Fruit fly (Drosophila melanogaster): ENCODE measurements around the gene Hexim.
A peak's percentile ranks its signal among the peaks of the same experiment; 100 is the strongest.

Hexim gene

dm6 chr3R:14654976-14655896 lies 4.0 kb upstream of the Hexim start (continued):
- peak; percentile 92 for TF ChIP-seq OdsH (GFP tag; optimal IDR thresholded peaks at IDR 0.05)
- peak; percentile 90 for TF ChIP-seq fd59A (GFP tag; optimal IDR thresholded peaks at IDR 0.05)
- peak; percentile 91 for TF ChIP-seq Ets96B (tag; optimal IDR thresholded peaks at IDR 0.05)
- TF ChIP-seq Hr39 (GFP tag; optimal IDR thresholded peaks at IDR 0.05): peak; percentile 94
- peak; percentile 96 for TF ChIP-seq CG6163 (GFP tag; IDR thresholded peaks at IDR 0.05)
- peak; percentile 94 for TF ChIP-seq CG15336 (GFP tag; IDR thresholded peaks at IDR 0.05)
- TF ChIP-seq CG6792 (GFP tag; optimal IDR thresholded peaks at IDR 0.05): peak; percentile 94
- peak; percentile 88 for TF ChIP-seq CG11902 (GFP tag; optimal IDR thresholded peaks at IDR 0.05)
- peak; percentile 92 for TF ChIP-seq Smox (GFP tag; optimal IDR thresholded peaks at IDR 0.05)
- peak; percentile 92 for TF ChIP-seq CG32006 (GFP tag; optimal IDR thresholded peaks at IDR 0.05)
- TF ChIP-seq CG8319 (GFP tag; optimal IDR thresholded peaks at IDR 0.05): peak; percentile 84
- peak; percentile 94 for TF ChIP-seq Hr4 (GFP tag; optimal IDR thresholded peaks at IDR 0.05)
- peak; percentile 79 to 91 for TF ChIP-seq salr (GFP tag; optimal IDR thresholded peaks at IDR 0.05)
- TF ChIP-seq Blimp-1 (GFP tag; optimal IDR thresholded peaks at IDR 0.05): peak; percentile 78
- TF ChIP-seq Sox14 (GFP tag; optimal IDR thresholded peaks at IDR 0.05): peak; percentile 95
- TF ChIP-seq eg (GFP tag; IDR thresholded peaks at IDR 0.05): peak; percentile 95
- peak; percentile 95 for TF ChIP-seq CG3919 (GFP tag; optimal IDR thresholded peaks at IDR 0.05)
- peak; percentile 93 for TF ChIP-seq CG8632 (GFP tag; optimal IDR thresholded peaks at IDR 0.05)
- TF ChIP-seq CG10631 (GFP tag; optimal IDR thresholded peaks at IDR 0.05): peak; percentile 90
- TF ChIP-seq CG8119 (GFP tag; IDR thresholded peaks at IDR 0.05): peak; percentile 91
- TF ChIP-seq Lpt (GFP tag; optimal IDR thresholded peaks at IDR 0.05): peak; percentile 79

dm6 chr3R:14655912-14656700 lies 3.1 kb upstream of the Hexim start:
- TF ChIP-seq CG6163 (GFP tag; IDR thresholded peaks at IDR 0.05): 0 out of 3 replicates have a peak, but pooled peaks have one; percentile 25
- peak; percentile 87 for TF ChIP-seq Eip78C (GFP tag)
- TF ChIP-seq CG3032 (tag; optimal IDR thresholded peaks at IDR 0.05): peak; percentile 39
- TF ChIP-seq CG15336 (GFP tag; IDR thresholded peaks at IDR 0.05): peak; percentile 45; the same call in 1 of the 2 replicates
- TF ChIP-seq Sox14 (GFP tag; optimal IDR thresholded peaks at IDR 0.05): peak; percentile 35
- peak; percentile 12 for TF ChIP-seq achi (GFP tag; optimal IDR thresholded peaks at IDR 0.05)
- TF ChIP-seq dac (GFP tag; optimal IDR thresholded peaks at IDR 0.05): peak; percentile 12
- peak; percentile 43 for TF ChIP-seq fkh (GFP tag; optimal IDR thresholded peaks at IDR 0.05)
- TF ChIP-seq CG6808 (GFP tag; optimal IDR thresholded peaks at IDR 0.05): no peak
- peak; percentile 55 for TF ChIP-seq svp (GFP tag)
- TF ChIP-seq Ets96B (tag; optimal IDR thresholded peaks at IDR 0.05): peak; percentile 33
- TF ChIP-seq CG8119 (GFP tag; IDR thresholded peaks at IDR 0.05): peak; percentile 73
- peak; percentile 16 for TF ChIP-seq acj6 (GFP tag; optimal IDR thresholded peaks at IDR 0.05)
- TF ChIP-seq ss (GFP tag; optimal IDR thresholded peaks at IDR 0.05): peak in 1 of 2 experiments; percentile 18
- peak; percentile 64 for TF ChIP-seq CG32006 (GFP tag; optimal IDR thresholded peaks at IDR 0.05)
- no peak for TF ChIP-seq Hr39 (GFP tag; optimal IDR thresholded peaks at IDR 0.05)
- peak; percentile 4 for TF ChIP-seq lz (GFP tag; optimal IDR thresholded peaks at IDR 0.05)
- peak; percentile 4 for TF ChIP-seq esn (GFP tag; optimal IDR thresholded peaks at IDR 0.05)
- TF ChIP-seq dsx (GFP tag; optimal IDR thresholded peaks at IDR 0.05; ENCODE audit: poor library complexity, severe bottlenecking): peak; percentile 36
- peak; percentile 27 for TF ChIP-seq Eip75B (GFP tag; optimal IDR thresholded peaks at IDR 0.05)
- peak; percentile 37 for TF ChIP-seq pdm3 (GFP tag; optimal IDR thresholded peaks at IDR 0.05)
- TF ChIP-seq CG6854 (GFP tag; optimal IDR thresholded peaks at IDR 0.05): no peak
- no peak for TF ChIP-seq fd85E (GFP tag; optimal IDR thresholded peaks at IDR 0.05)
- no peak for TF ChIP-seq Hr38 (GFP tag; optimal IDR thresholded peaks at IDR 0.05)
- no peak for TF ChIP-seq Smox (GFP tag; optimal IDR thresholded peaks at IDR 0.05)
- TF ChIP-seq eg (GFP tag; IDR thresholded peaks at IDR 0.05): peak; percentile 39; the same call in 1 of the 3 replicates
- TF ChIP-seq topi (GFP tag; optimal IDR thresholded peaks at IDR 0.05): peak; percentile 40
- peak; percentile 53 for TF ChIP-seq Hr4 (GFP tag; optimal IDR thresholded peaks at IDR 0.05)
- no peak for TF ChIP-seq Met (GFP tag; optimal IDR thresholded peaks at IDR 0.05)
- TF ChIP-seq CG8319 (GFP tag; optimal IDR thresholded peaks at IDR 0.05): no peak
- TF ChIP-seq CG6792 (GFP tag; optimal IDR thresholded peaks at IDR 0.05): peak; percentile 0
- peak; percentile 33 for TF ChIP-seq OdsH (GFP tag; optimal IDR thresholded peaks at IDR 0.05)
- peak; percentile 46 for TF ChIP-seq CG3919 (GFP tag; optimal IDR thresholded peaks at IDR 0.05)
- TF ChIP-seq Sox102F (GFP tag; optimal IDR thresholded peaks at IDR 0.05): no peak
- TF ChIP-seq Gug (GFP tag; IDR thresholded peaks at IDR 0.05): no peak
- TF ChIP-seq Lpt (GFP tag; optimal IDR thresholded peaks at IDR 0.05): no peak
- peak; percentile 50 for TF ChIP-seq CG6276 (GFP tag; optimal IDR thresholded peaks at IDR 0.05)

Measured in whole organism, prepupa.